Worm (Caenorhabditis elegans): ENCODE results near the gene srbc-30.

Gene srbc-30

DNA sequence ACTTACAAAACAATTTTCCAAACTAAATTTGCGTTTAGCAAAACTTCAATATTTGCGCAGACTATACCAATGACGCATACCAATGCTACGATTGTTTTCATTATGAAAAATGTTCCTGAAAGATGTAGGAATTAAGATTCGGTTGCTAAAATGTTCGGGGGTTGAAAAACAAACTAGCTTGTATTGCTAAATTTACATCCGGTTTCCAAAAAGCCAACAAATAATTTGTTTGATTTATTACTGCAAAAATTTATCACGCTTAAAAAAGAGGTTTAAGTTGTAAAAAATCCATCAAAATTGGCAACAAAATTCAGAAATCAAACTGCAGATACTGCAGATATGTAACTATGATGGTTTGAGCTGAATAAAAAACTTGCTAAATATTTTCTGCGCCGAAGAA, at the start of gene srbc-30:
TSS of gene srbc-30 (minus strand) at position 101 of the 400 bp plus-strand sequence.
- no peak for TF ChIP-seq mxl-3 (GFP tag; optimal IDR thresholded peaks at IDR 0.05)
- TF ChIP-seq lin-15B (tag; optimal IDR thresholded peaks at IDR 0.05), result no peak
- TF ChIP-seq hif-1 (tag; optimal IDR thresholded peaks at IDR 0.05), result no peak
- TF ChIP-seq mdl-1 (tag; optimal IDR thresholded peaks at IDR 0.05), result no peak
- no peak for TF ChIP-seq duxl-1 (tag; optimal IDR thresholded peaks at IDR 0.05; ENCODE audit: poor library complexity)
- no peak for TF ChIP-seq Y5F2A.4 (GFP tag; optimal IDR thresholded peaks at IDR 0.05)
- TF ChIP-seq Y48G9A.11 (GFP tag; IDR thresholded peaks at IDR 0.05), result no peak
- no peak for TF ChIP-seq lin-13 (GFP tag; optimal IDR thresholded peaks at IDR 0.05)
- no peak for TF ChIP-seq sdz-12 (GFP tag; optimal IDR thresholded peaks at IDR 0.05)
- no peak for TF ChIP-seq T20F7.1 (GFP tag; optimal IDR thresholded peaks at IDR 0.05)
- TF ChIP-seq F26F4.8 (GFP tag; conservative IDR thresholded peaks at IDR 0.05), result no peak
- no peak for TF ChIP-seq madf-5 (GFP tag; IDR thresholded peaks at IDR 0.05)

DNA sequence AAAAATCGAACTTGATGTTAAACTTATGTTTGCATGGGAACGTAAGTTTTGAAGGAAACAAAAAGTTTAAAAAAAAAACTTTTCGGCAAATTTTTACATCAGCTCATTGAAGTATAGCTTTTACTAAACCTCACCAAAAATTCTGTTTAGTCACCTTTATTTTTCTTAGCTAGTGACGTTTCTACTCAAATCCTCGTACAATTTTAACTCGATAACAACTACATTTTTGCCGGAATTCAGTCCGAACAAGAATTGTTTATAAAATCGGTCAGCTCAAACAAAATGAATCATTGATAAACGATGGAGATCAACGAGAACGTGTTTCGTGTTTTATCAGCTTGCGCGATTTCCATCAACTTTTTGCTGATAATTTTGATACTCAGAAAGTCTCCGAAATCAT, 46.6 kb upstream of the srbc-30 start, which contains the start of gene str-260:
TSS of gene str-260 (plus strand) at position 301 of the 400 bp plus-strand sequence.
- no peak for TF ChIP-seq dmd-8 (GFP tag; IDR thresholded peaks at IDR 0.05)
- TF ChIP-seq aha-1 (tag), result no peak
- TF ChIP-seq Y75B8A.6 (GFP tag; IDR thresholded peaks at IDR 0.05), result no peak
- TF ChIP-seq nhr-102 (tag; optimal IDR thresholded peaks at IDR 0.05), result no peak
- no peak for TF ChIP-seq dmd-9 (GFP tag; IDR thresholded peaks at IDR 0.05)
- TF ChIP-seq D1046.2 (GFP tag; IDR thresholded peaks at IDR 0.05), result no peak
- no peak for TF ChIP-seq ceh-32 (tag; optimal IDR thresholded peaks at IDR 0.05; ENCODE audit: poor library complexity)
- no peak for TF ChIP-seq madf-9 (GFP tag; conservative IDR thresholded peaks at IDR 0.05)
- TF ChIP-seq daf-12 (tag; optimal IDR thresholded peaks at IDR 0.05), result no peak
- TF ChIP-seq lin-13 (GFP tag; optimal IDR thresholded peaks at IDR 0.05), result no peak
- no peak for TF ChIP-seq F26F4.8 (GFP tag; conservative IDR thresholded peaks at IDR 0.05)
- TF ChIP-seq nhr-11 (tag; optimal IDR thresholded peaks at IDR 0.05), result no peak
- no peak for TF ChIP-seq hlh-11 (tag; optimal IDR thresholded peaks at IDR 0.05)
- no peak for TF ChIP-seq pha-4 (GFP tag; IDR thresholded peaks at IDR 0.05)
- no peak for TF ChIP-seq pha-4 (tag; optimal IDR thresholded peaks at IDR 0.05)
- TF ChIP-seq F44E2.7 (GFP tag; IDR thresholded peaks at IDR 0.05), result no peak

DNA sequence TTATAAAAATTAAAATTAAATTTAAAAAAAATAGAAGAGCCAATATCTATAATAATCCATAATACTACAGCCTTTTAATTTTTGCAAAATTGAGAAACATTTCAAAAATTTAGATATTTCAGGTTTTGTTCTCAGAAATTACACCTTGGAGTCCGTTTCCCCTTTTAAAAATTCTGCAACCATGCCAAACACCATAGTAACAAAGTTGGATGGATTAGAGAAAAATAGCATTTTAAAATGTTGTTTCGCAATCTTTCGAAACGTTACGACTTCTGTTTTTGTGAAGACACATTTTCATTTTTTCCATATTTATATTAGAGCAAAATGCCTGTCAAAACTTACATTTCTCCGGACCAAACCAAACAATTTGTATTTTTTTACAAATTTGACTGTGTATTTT, 44.7 kb upstream of the srbc-30 start, which contains the start of gene T24A6.7:
TSS of gene T24A6.7 (plus strand) at position 301 of the 400 bp plus-strand sequence.
- no peak for TF ChIP-seq mxl-3 (GFP tag; optimal IDR thresholded peaks at IDR 0.05)
- TF ChIP-seq daf-19 (GFP tag; conservative IDR thresholded peaks at IDR 0.05), result no peak
- no peak for TF ChIP-seq F44E2.7 (GFP tag; IDR thresholded peaks at IDR 0.05)

DNA sequence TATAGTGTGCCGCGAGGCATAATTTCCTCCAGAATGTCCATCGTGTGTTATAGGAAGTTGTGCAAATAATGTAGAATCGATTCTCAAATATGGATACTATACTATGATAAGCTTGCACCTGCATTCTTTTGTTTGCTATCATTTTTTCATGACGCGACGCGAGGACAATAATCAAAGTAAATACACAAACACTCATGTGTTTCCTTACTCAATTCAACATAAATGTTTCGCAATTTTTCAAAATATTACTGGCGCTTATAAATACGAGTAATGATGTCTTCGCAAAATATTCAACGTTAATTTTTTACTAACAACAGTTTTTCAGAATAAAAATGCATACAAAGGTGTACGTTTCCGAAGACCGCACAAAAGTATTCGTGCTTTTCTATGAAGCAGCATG, 43.0 kb upstream of the srbc-30 start, which contains the start of gene irg-1:
TSS of gene irg-1 (plus strand) at position 326 of the 400 bp plus-strand sequence.
- TF ChIP-seq pqm-1 (tag; optimal IDR thresholded peaks at IDR 0.05), result peak; percentile 4
- TF ChIP-seq hif-1 (tag; optimal IDR thresholded peaks at IDR 0.05), result no peak
- TF ChIP-seq tag-97 (GFP tag; IDR thresholded peaks at IDR 0.05), result no peak
- TF ChIP-seq aha-1 (tag), result peak; percentile 56
- TF ChIP-seq pha-4 (GFP tag; IDR thresholded peaks at IDR 0.05), result no peak
- peak; percentile 30 for TF ChIP-seq pha-4 (tag; optimal IDR thresholded peaks at IDR 0.05)
- peak; percentile 54 for TF ChIP-seq nhr-28 (tag; optimal IDR thresholded peaks at IDR 0.05)
- TF ChIP-seq nhr-77 (tag; optimal IDR thresholded peaks at IDR 0.05), result peak; percentile 37
- TF ChIP-seq snpc-4 (tag; optimal IDR thresholded peaks at IDR 0.05), result no peak
- no peak for TF ChIP-seq lsy-2 (tag; optimal IDR thresholded peaks at IDR 0.05)
- no peak for TF ChIP-seq ztf-7 (tag; optimal IDR thresholded peaks at IDR 0.05)
- TF ChIP-seq daf-16 (GFP tag; optimal IDR thresholded peaks at IDR 0.05), result no peak
- TF ChIP-seq daf-16 (tag; optimal IDR thresholded peaks at IDR 0.05), result peak; percentile 72
- TF ChIP-seq madf-9 (GFP tag; conservative IDR thresholded peaks at IDR 0.05), result no peak
- peak in 1 of 2 experiments; percentile 27 for TF ChIP-seq unc-62 (GFP tag; optimal IDR thresholded peaks at IDR 0.05 in 1 of 2)
- no peak for TF ChIP-seq unc-62 (tag; optimal IDR thresholded peaks at IDR 0.05)
